Worm (Caenorhabditis elegans): ENCODE measurements around the gene ivd-1.
"Not testable (repeated sequence)": the region's sequence is repeated elsewhere in the genome, so short reads cannot be mapped to it uniquely, and the experiment has no call there.

ivd-1 gene

DNA sequence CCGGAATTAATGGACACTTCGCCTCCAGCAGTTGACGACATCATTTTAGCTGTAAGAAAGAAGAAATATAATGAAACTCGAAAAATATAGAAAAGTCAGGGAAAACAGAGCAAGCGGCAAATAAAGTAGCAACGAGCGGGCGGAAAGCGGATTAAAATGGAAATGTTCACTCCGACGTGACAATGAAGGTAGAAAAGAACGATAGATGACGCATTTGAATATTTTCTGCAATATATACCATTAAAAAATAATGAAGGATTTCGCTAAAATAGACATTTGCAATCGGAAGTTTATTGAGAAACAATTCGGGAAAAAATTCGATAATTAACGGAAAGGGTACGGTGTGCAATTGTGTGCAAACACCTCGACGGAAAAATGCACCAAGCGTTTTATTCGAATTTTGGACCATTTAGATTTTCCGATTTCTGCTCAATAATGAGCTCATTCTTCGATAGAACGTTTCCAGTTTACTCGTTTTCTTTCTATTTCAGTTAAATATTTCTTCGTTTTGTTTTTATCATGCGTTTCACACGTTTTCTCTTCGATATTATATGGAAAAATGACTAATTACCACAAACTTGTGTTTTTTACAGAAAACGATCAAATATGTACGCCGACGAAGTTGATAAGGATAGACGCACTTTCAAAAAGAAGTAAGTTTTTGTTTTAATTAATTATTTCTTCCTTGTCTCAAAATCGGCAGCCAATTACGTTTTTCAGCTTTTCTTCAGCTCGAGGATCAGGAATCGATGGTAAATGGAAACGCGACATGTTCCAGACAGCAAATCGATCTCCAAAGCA is 2.5 kb upstream of the ivd-1 start, which contains the start of the genes snpn-1 and C02B10.4:
TSS of gene snpn-1 (minus strand) at position 51 of the 801 bp plus-strand sequence.
TSS of gene C02B10.4 (plus strand) at position 594 of the 801 bp plus-strand sequence.
- TF ChIP-seq tbx-9 (tag; optimal IDR thresholded peaks at IDR 0.05; ENCODE audit: borderline replicate concordance) (no peak), lsl-1 (GFP tag; optimal IDR thresholded peaks at IDR 0.05) (peak; percentile 76), Y53F4B.3 (GFP tag; IDR thresholded peaks at IDR 0.05) (no peak), F23B12.7 (tag; optimal IDR thresholded peaks at IDR 0.05; ENCODE audit: insufficient read depth) (peak; percentile 10), ekl-4 (GFP tag; IDR thresholded peaks at IDR 0.05) (no peak), F22D6.2 (tag; optimal IDR thresholded peaks at IDR 0.05) (no peak), let-526 (GFP tag; IDR thresholded peaks at IDR 0.05) (no peak), K12H6.12 (tag; optimal IDR thresholded peaks at IDR 0.05) (no peak), cebp-1 (GFP tag; IDR thresholded peaks at IDR 0.05) (no peak), cebp-1 (tag; optimal IDR thresholded peaks at IDR 0.05) (peak; percentile 8), zim-3 (tag; optimal IDR thresholded peaks at IDR 0.05) (no peak), ztf-28 (GFP tag; IDR thresholded peaks at IDR 0.05) (no peak), ZK185.1 (tag; optimal IDR thresholded peaks at IDR 0.05; ENCODE audit: poor library complexity, severe bottlenecking) (no peak), unc-62 (GFP tag; optimal IDR thresholded peaks at IDR 0.05) (no peak), snpc-4 (GFP tag; optimal IDR thresholded peaks at IDR 0.05) (peak; percentile 15), snpc-4 (tag; optimal IDR thresholded peaks at IDR 0.05) (peak in 3 of 4 experiments; percentile 7 to 73 (median 71)), tbp1 (GFP tag; optimal IDR thresholded peaks at IDR 0.05) (peak; percentile 8), snpc-1.3 (tag; optimal IDR thresholded peaks at IDR 0.05; ENCODE audit: insufficient read depth) (no peak), egl-44 (GFP tag; IDR thresholded peaks at IDR 0.05) (no peak), ztf-3 (GFP tag; optimal IDR thresholded peaks at IDR 0.05) (no peak)

DNA sequence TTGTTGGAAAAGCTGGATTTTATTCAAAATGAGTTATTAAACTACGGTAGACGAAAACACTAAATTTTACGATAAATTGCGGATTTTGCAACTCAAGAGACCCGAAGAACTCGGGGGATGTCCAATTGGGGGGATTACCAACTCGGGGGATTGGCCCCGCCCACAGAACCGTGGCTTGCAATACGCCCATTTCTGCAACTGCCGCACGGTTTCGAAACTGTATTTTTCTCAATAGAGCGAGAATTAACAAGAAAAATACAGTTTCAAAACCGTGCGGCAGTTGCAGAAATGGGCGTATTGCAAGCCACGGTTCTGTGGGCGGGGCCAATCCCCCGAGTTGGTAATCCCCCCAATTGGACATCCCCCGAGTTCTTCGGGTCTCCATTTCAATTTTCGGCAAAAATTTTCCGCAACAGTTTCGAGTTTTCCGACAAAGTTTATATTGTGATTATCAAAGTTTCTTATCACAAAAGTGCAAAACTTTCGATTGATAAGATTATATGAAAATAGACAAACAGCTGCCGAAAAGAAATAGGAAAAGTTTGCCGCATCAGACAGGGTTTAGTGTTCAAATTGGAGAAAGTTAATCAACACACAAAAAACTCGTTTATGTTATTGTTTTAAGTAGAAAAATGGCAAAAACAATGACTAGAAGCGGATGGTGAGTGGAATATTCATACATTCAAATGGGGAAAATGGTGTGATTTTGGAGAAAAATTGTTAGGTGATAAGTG is 1.3 kb upstream of the ivd-1 start:
- TF ChIP-seq mcd-1 (GFP tag; IDR thresholded peaks at IDR 0.05) (peak; percentile 82), snpc-1.1 (tag; optimal IDR thresholded peaks at IDR 0.05; ENCODE audit: insufficient read depth) (peak; percentile 12), madf-3 (GFP tag; IDR thresholded peaks at IDR 0.05) (0 out of 2 replicates have a peak, but pooled peaks have one; percentile 8), cebp-1 (tag; optimal IDR thresholded peaks at IDR 0.05) (peak; percentile 18), ztf-18 (tag; optimal IDR thresholded peaks at IDR 0.05) (peak; percentile 15), madf-6 (GFP tag; IDR thresholded peaks at IDR 0.05) (peak; percentile 61; the same call in 1 of the 2 replicates), egl-44 (GFP tag; IDR thresholded peaks at IDR 0.05) (0 out of 2 replicates have a peak, but pooled peaks have one; percentile 10), F33H1.4 (GFP tag; IDR thresholded peaks at IDR 0.05) (peak; percentile 30), rcor-1 (GFP tag; IDR thresholded peaks at IDR 0.05) (peak; percentile 27; the same call in 1 of the 2 replicates), dox-1 (GFP tag; IDR thresholded peaks at IDR 0.05) (peak; percentile 54; the same call in 1 of the 2 replicates), attf-6 (GFP tag; IDR thresholded peaks at IDR 0.05) (0 out of 2 replicates have a peak, but pooled peaks have one; percentile 58), ZK185.1 (tag; optimal IDR thresholded peaks at IDR 0.05; ENCODE audit: poor library complexity, severe bottlenecking) (peak; percentile 14), hmg-1.2 (GFP tag; IDR thresholded peaks at IDR 0.05) (peak; percentile 28; the same call in 1 of the 2 replicates), B0336.3 (GFP tag; IDR thresholded peaks at IDR 0.05) (peak; percentile 43; the same call in 1 of the 2 replicates), ztf-28 (GFP tag; IDR thresholded peaks at IDR 0.05) (0 out of 2 replicates have a peak, but pooled peaks have one; percentile 31), snpc-3.4 (tag; optimal IDR thresholded peaks at IDR 0.05) (peak; percentile 26), lin-54 (GFP tag; optimal IDR thresholded peaks at IDR 0.05) (peak; percentile 16), D2030.7 (GFP tag; IDR thresholded peaks at IDR 0.05) (peak; percentile 55; the same call in 1 of the 2 replicates), egrh-3 (GFP tag; IDR thresholded peaks at IDR 0.05) (peak; percentile 29; the same call in 1 of the 2 replicates), nhr-80 (tag; optimal IDR thresholded peaks at IDR 0.05) (peak; percentile 61), hsf-1 (GFP tag; IDR thresholded peaks at IDR 0.05) (0 out of 2 replicates have a peak, but pooled peaks have one; percentile 38), ekl-4 (GFP tag; IDR thresholded peaks at IDR 0.05) (0 out of 2 replicates have a peak, but pooled peaks have one; percentile 49), snpc-4 (GFP tag; optimal IDR thresholded peaks at IDR 0.05) (peak; percentile 30), snpc-4 (tag; optimal IDR thresholded peaks at IDR 0.05) (peak in 3 of 4 experiments; percentile 14 to 85 (median 81)), ceh-91 (GFP tag; IDR thresholded peaks at IDR 0.05) (peak; percentile 44; the same call in 1 of the 2 replicates), Y53G8AR.9 (GFP tag; conservative IDR thresholded peaks at IDR 0.05) (0 out of 2 replicates have a peak, but pooled peaks have one; percentile 13), ceh-100 (GFP tag; IDR thresholded peaks at IDR 0.05) (peak; percentile 87), lsl-1 (GFP tag; optimal IDR thresholded peaks at IDR 0.05) (peak; percentile 61)
- not testable (repeated sequence) for TF ChIP-seq cebp-1 (GFP tag; IDR thresholded peaks at IDR 0.05)
